Worm (Caenorhabditis elegans): ENCODE data around the gene twk-35.

twk-35 gene

ce11 chrV:20891871-20892270 is 29.1 kb downstream of the twk-35 start:
- TF ChIP-seq lir-3 (tag; optimal IDR thresholded peaks at IDR 0.05; ENCODE audit: poor library complexity) (no peak), hlh-17 (GFP tag; optimal IDR thresholded peaks at IDR 0.05; ENCODE audit: borderline replicate concordance) (no peak)

- no peak for TF ChIP-seq ztf-4 (tag; optimal IDR thresholded peaks at IDR 0.05)
- peak; percentile 52 for TF ChIP-seq mep-1 (tag; optimal IDR thresholded peaks at IDR 0.05)
- peak; percentile 14 for TF ChIP-seq tbx-2 (tag; optimal IDR thresholded peaks at IDR 0.05)
- peak; percentile 41 for TF ChIP-seq C16A3.4 (tag; optimal IDR thresholded peaks at IDR 0.05)
- peak; percentile 13 for TF ChIP-seq lin-39 (tag; optimal IDR thresholded peaks at IDR 0.05)
- TF ChIP-seq nhr-90 (tag; optimal IDR thresholded peaks at IDR 0.05; ENCODE audit: poor library complexity), result peak; percentile 5
- no peak for TF ChIP-seq irx-1 (tag; optimal IDR thresholded peaks at IDR 0.05)
- TF ChIP-seq egl-27 (tag; optimal IDR thresholded peaks at IDR 0.05), result no peak
- TF ChIP-seq nhr-20 (tag; optimal IDR thresholded peaks at IDR 0.05), result peak; percentile 36
- TF ChIP-seq elt-2 (tag; optimal IDR thresholded peaks at IDR 0.05), result peak; percentile 66
- TF ChIP-seq nhr-71 (tag; optimal IDR thresholded peaks at IDR 0.05), result peak; percentile 8
- no peak for TF ChIP-seq ceh-88 (GFP tag; IDR thresholded peaks at IDR 0.05)
- TF ChIP-seq efl-1 (optimal IDR thresholded peaks at IDR 0.05), result peak; percentile 20 to 37
- TF ChIP-seq efl-1 (GFP tag; optimal IDR thresholded peaks at IDR 0.05 in 1 of 2), result peak in 1 of 2 experiments; percentile 83
- no peak for TF ChIP-seq zip-4 (GFP tag; optimal IDR thresholded peaks at IDR 0.05)
- TF ChIP-seq snu-23 (GFP tag; optimal IDR thresholded peaks at IDR 0.05), result peak; percentile 58
- TF ChIP-seq lin-35 (GFP tag; optimal IDR thresholded peaks at IDR 0.05), result peak in 1 of 2 experiments; percentile 32
- peak; percentile 65 for TF ChIP-seq grh-1 (GFP tag; IDR thresholded peaks at IDR 0.05)
- no peak for TF ChIP-seq ztf-11 (tag; optimal IDR thresholded peaks at IDR 0.05)
- peak; percentile 45 for TF ChIP-seq rnt-1 (tag; optimal IDR thresholded peaks at IDR 0.05)
- peak; percentile 77 for TF ChIP-seq nhr-85 (tag)
- peak; percentile 12 to 62 for TF ChIP-seq lsy-2 (tag; optimal IDR thresholded peaks at IDR 0.05)
- peak in 1 of 6 experiments; percentile 29 for TF ChIP-seq elt-3 (tag; optimal IDR thresholded peaks at IDR 0.05)
Measured at ce11 chrV:20903167-20904093, 40.6 kb downstream of the twk-35 start, which contains the start of gene amx-3. Gene amx-3 (minus strand): TSS chrV:20903714.

ce11 chrV:20904094-20904268 is 41.2 kb downstream of the twk-35 start, which contains the start of gene acs-12:
Gene acs-12 (plus strand): TSS chrV:20904169.
- TF ChIP-seq sptf-1 (tag; optimal IDR thresholded peaks at IDR 0.05) (no peak), hpl-2 (GFP tag; optimal IDR thresholded peaks at IDR 0.05) (no peak), ceh-82 (tag; optimal IDR thresholded peaks at IDR 0.05) (no peak)

- peak; percentile 34 for TF ChIP-seq nhr-85 (tag)
- TF ChIP-seq grh-1 (GFP tag; IDR thresholded peaks at IDR 0.05), result no peak
Measured at ce11 chrV:20906977-20907376, 44.2 kb downstream of the twk-35 start.

ce11 chrV:20909761-20910160 is 47.0 kb downstream of the twk-35 start:
- no peak for TF ChIP-seq tlp-1 (tag; optimal IDR thresholded peaks at IDR 0.05)
- TF ChIP-seq snpc-4 (tag; optimal IDR thresholded peaks at IDR 0.05), result no peak
- no peak for TF ChIP-seq mdl-1 (tag; optimal IDR thresholded peaks at IDR 0.05)
- TF ChIP-seq fkh-4 (tag; optimal IDR thresholded peaks at IDR 0.05; ENCODE audit: borderline replicate concordance), result no peak
- no peak for TF ChIP-seq aha-1 (tag; optimal IDR thresholded peaks at IDR 0.05)
- no peak for TF ChIP-seq ets-5 (GFP tag; IDR thresholded peaks at IDR 0.05)
- no peak for TF ChIP-seq C04F5.9 (tag; optimal IDR thresholded peaks at IDR 0.05)
- TF ChIP-seq hlh-4 (tag; optimal IDR thresholded peaks at IDR 0.05), result no peak
- TF ChIP-seq swsn-7 (tag; optimal IDR thresholded peaks at IDR 0.05), result no peak

Measured in whole organism, L1 larva.